Fruit fly (Drosophila melanogaster): ENCODE data around the gene CG42554.
A peak's percentile ranks its signal among the peaks of the same experiment; 100 is the strongest.

DNA sequence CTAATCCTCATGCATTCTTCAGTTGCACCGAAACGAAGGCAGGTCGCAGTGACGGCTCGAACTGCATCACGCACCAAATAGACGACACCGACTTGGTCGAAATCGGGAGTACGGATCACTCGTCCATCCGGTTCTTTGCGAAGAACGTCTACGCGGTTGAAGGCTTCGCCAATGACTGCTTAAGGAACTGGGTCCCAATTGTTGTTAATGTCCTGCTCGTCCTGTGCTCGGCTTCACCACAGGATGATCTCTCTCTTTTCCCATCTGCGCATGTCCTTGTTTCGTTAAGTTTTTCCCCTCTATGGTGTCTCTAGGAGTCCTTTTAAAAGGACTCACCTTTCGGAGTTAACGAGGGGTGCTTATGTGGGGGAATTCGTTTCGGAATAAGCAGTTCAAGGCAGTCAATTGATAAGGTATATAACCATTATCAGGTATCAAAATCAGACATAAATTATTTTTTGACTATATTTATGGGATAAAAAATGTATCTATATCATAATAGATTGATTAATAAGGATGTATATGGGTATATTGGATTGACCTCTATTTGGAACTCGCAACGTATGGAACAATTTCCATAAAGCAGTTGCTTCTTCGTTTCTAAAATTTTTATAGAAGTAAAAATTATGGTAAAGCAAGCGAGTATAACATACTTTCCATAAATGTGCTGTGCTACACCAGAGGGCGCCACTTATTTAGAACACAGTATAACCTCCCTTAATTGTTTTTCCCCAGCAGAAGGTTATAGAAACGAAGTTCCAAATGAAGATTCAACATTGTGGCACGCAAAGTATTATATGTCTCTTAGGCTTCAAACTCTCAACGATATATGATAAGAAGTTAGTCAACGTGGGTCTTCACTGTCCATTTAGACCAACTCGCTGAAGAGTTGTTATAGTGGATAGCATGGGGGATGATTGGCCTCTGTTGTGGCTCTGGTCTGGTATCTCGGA is 21.9 kb downstream of the CG42554 start, which contains the start of gene dpr20:
- peak; percentile 91 for TF ChIP-seq CG6163 (GFP tag; IDR thresholded peaks at IDR 0.05)
- peak; percentile 65 for TF ChIP-seq CG10631 (GFP tag; optimal IDR thresholded peaks at IDR 0.05)
- TF ChIP-seq Gug (GFP tag; IDR thresholded peaks at IDR 0.05) = peak; percentile 86
- no peak for TF ChIP-seq Blimp-1 (GFP tag; optimal IDR thresholded peaks at IDR 0.05)
- peak; percentile 61 for TF ChIP-seq CG4318 (GFP tag; optimal IDR thresholded peaks at IDR 0.05)
- TF ChIP-seq Ets96B (tag; optimal IDR thresholded peaks at IDR 0.05) = peak; percentile 79
- peak; percentile 44 for TF ChIP-seq CG34406 (GFP tag; optimal IDR thresholded peaks at IDR 0.05)

Measured in whole organism, prepupa.